Worm (Caenorhabditis elegans): Measurements from ENCODE around the gene sax-1.

Gene sax-1

DNA sequence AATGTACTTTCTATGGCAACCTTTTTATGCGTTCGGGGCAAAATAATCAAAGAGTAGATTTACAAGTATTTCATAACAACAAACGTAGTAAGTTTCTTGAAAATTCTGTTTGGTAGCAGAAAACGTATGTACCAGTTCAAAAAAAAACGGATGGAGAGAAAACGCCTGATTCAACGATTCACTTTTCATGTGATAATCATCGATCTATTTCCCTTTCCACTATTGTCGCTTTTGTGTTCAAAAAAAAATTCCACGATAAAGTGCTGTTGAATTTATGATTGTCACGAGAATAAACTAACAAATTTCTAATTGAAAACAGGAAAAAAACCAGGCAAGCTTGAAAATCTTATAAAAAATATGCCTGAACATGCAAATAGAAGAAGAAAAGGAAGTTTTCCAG lies 45.9 kb upstream of the sax-1 start:
- TF ChIP-seq lsy-12 (tag; optimal IDR thresholded peaks at IDR 0.05) (no peak), nhr-67 (tag; optimal IDR thresholded peaks at IDR 0.05) (no peak), ztf-11 (tag; optimal IDR thresholded peaks at IDR 0.05) (no peak), fos-1 (tag; optimal IDR thresholded peaks at IDR 0.05) (no peak), jun-1 (tag; optimal IDR thresholded peaks at IDR 0.05) (no peak), aly-2 (tag; optimal IDR thresholded peaks at IDR 0.05) (no peak), hmg-11 (tag; optimal IDR thresholded peaks at IDR 0.05) (peak; percentile 13), egl-5 (tag; optimal IDR thresholded peaks at IDR 0.05) (no peak)

DNA sequence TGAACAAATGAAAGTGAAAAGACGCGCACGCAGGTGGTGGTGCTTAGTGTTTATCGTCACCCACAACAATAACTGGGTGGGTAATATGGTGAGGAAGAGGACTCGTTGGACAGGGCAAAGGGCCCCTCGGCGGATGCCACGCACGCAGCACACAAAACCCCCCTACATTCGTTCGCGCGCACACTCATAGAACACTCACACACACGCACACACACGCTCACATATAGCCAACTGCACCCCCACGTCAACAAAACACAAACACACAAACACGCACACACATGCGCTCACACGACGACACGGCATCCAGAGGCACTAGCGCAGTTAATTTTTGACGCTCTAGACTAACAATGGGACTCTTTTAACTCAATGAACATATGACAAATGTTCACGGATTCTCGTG lies 44.2 kb upstream of the sax-1 start:
- no peak for TF ChIP-seq pqm-1 (tag; optimal IDR thresholded peaks at IDR 0.05)
- no peak for TF ChIP-seq tbx-2 (tag; optimal IDR thresholded peaks at IDR 0.05)
- no peak for TF ChIP-seq nhr-25 (tag; optimal IDR thresholded peaks at IDR 0.05)
- TF ChIP-seq mml-1 (tag; optimal IDR thresholded peaks at IDR 0.05), result no peak
- no peak for TF ChIP-seq ceh-9 (tag; optimal IDR thresholded peaks at IDR 0.05)
- TF ChIP-seq skn-1 (tag; optimal IDR thresholded peaks at IDR 0.05), result no peak
- no peak for TF ChIP-seq fkh-10 (GFP tag; optimal IDR thresholded peaks at IDR 0.05)
- TF ChIP-seq fos-1 (tag; optimal IDR thresholded peaks at IDR 0.05), result no peak
- no peak for TF ChIP-seq daf-12 (tag; optimal IDR thresholded peaks at IDR 0.05)
- TF ChIP-seq ztf-11 (tag; optimal IDR thresholded peaks at IDR 0.05), result no peak
- no peak for TF ChIP-seq ama-1 (optimal IDR thresholded peaks at IDR 0.05)
- TF ChIP-seq egl-5 (tag; optimal IDR thresholded peaks at IDR 0.05), result peak; percentile 75
- TF ChIP-seq egl-27 (tag; optimal IDR thresholded peaks at IDR 0.05), result peak; percentile 16
- TF ChIP-seq lsy-12 (tag; optimal IDR thresholded peaks at IDR 0.05), result peak; percentile 40
- no peak for TF ChIP-seq mdl-1 (tag; optimal IDR thresholded peaks at IDR 0.05)
- TF ChIP-seq unc-62 (GFP tag; optimal IDR thresholded peaks at IDR 0.05), result no peak
- TF ChIP-seq nfya-1 (tag; optimal IDR thresholded peaks at IDR 0.05; ENCODE audit: insufficient read depth), result peak; percentile 76
- no peak for TF ChIP-seq eor-1 (tag; optimal IDR thresholded peaks at IDR 0.05)
- TF ChIP-seq nhr-67 (tag; optimal IDR thresholded peaks at IDR 0.05), result no peak
- no peak for TF ChIP-seq ceh-82 (tag; optimal IDR thresholded peaks at IDR 0.05)
- no peak for TF ChIP-seq ceh-28 (tag; optimal IDR thresholded peaks at IDR 0.05)
- TF ChIP-seq sea-2 (GFP tag; optimal IDR thresholded peaks at IDR 0.05), result no peak
- TF ChIP-seq lin-39 (tag; optimal IDR thresholded peaks at IDR 0.05), result peak; percentile 85
- no peak for TF ChIP-seq snpc-4 (tag; optimal IDR thresholded peaks at IDR 0.05)
- TF ChIP-seq pha-4 (tag; optimal IDR thresholded peaks at IDR 0.05), result no peak
- TF ChIP-seq nhr-12 (tag; optimal IDR thresholded peaks at IDR 0.05), result no peak
- TF ChIP-seq nhr-77 (tag; optimal IDR thresholded peaks at IDR 0.05), result no peak
- TF ChIP-seq jun-1 (tag; optimal IDR thresholded peaks at IDR 0.05), result no peak
- TF ChIP-seq hmg-11 (tag; optimal IDR thresholded peaks at IDR 0.05), result peak; percentile 74
- TF ChIP-seq aly-2 (tag; optimal IDR thresholded peaks at IDR 0.05), result no peak
- TF ChIP-seq elt-1 (tag; optimal IDR thresholded peaks at IDR 0.05), result no peak
- TF ChIP-seq fkh-2 (tag; optimal IDR thresholded peaks at IDR 0.05), result no peak
- no peak for TF ChIP-seq nhr-237 (tag; optimal IDR thresholded peaks at IDR 0.05)

DNA sequence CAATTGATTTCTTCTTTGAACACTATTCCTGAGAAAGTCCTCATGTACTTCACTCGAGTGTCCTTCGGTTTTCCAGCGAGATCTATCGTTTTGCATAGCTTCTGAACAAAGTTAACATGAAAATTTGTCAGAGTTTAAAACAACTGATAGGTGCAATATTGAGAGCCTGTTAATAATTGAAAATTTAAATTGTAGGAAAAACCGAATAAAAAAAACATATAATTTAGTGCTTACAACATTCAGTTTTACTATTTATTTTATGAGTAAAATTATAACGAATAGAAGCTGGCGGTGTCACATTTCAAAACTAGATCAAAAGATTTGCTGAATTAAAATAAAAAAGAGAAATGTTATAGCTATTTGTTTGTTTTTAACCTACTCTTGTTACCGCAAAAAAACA lies 43.2 kb upstream of the sax-1 start, which contains the start of gene C02F12.8:
C02F12.8 (minus strand) TSS at position 101 of the 400 bp plus-strand sequence.
- TF ChIP-seq ztf-11 (tag; optimal IDR thresholded peaks at IDR 0.05) (no peak), ztf-4 (tag; optimal IDR thresholded peaks at IDR 0.05) (no peak), pqm-1 (tag; optimal IDR thresholded peaks at IDR 0.05) (no peak), skn-1 (tag; optimal IDR thresholded peaks at IDR 0.05) (no peak), nhr-76 (tag; optimal IDR thresholded peaks at IDR 0.05) (no peak), nhr-43 (tag; optimal IDR thresholded peaks at IDR 0.05; ENCODE audit: poor library complexity, severe bottlenecking) (no peak), nhr-237 (tag; optimal IDR thresholded peaks at IDR 0.05) (no peak), mml-1 (tag; optimal IDR thresholded peaks at IDR 0.05) (no peak), mdl-1 (tag; optimal IDR thresholded peaks at IDR 0.05) (no peak), zag-1 (tag; optimal IDR thresholded peaks at IDR 0.05) (no peak), egl-5 (tag; optimal IDR thresholded peaks at IDR 0.05) (no peak), sea-2 (GFP tag; optimal IDR thresholded peaks at IDR 0.05) (no peak), fos-1 (tag; optimal IDR thresholded peaks at IDR 0.05) (no peak), nhr-25 (tag; optimal IDR thresholded peaks at IDR 0.05) (no peak), ceh-16 (tag; optimal IDR thresholded peaks at IDR 0.05) (no peak), ceh-82 (tag; optimal IDR thresholded peaks at IDR 0.05) (no peak), aly-2 (tag; optimal IDR thresholded peaks at IDR 0.05) (no peak), elt-3 (tag; optimal IDR thresholded peaks at IDR 0.05) (no peak)

Measured in whole organism, L3 larva.